Worm (Caenorhabditis elegans): ENCODE measurements around the gene dos-1.
A peak's percentile ranks its signal among the peaks of the same experiment; 100 is the strongest.

The dos-1 gene

DNA sequence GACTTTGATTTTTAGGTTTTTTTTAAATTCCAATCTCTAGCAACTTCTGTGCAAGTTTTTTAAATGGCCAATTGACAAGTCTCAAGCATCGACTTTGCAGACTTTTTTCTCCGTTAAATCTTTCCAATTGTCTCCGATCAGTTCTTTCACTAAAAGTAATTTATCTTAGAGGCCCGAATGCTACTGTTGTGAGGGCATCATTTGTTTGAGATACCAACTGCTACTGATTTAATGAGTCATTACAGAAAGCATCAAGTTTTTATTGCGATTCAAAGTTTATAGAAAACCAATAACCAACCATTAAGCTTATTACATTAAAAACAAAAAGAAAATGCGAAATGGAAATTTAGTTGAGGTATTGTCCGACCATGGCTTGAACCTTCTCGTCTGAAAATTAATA, 23.6 kb upstream of the dos-1 start (continued):
- no peak for TF ChIP-seq nhr-76 (tag; optimal IDR thresholded peaks at IDR 0.05)
- no peak for TF ChIP-seq unc-98 (GFP tag; IDR thresholded peaks at IDR 0.05)
- no peak for TF ChIP-seq unc-86 (tag; optimal IDR thresholded peaks at IDR 0.05)
- peak; percentile 1 for TF ChIP-seq swsn-7 (tag; optimal IDR thresholded peaks at IDR 0.05)
- no peak for TF ChIP-seq nhr-28 (tag; optimal IDR thresholded peaks at IDR 0.05)

DNA sequence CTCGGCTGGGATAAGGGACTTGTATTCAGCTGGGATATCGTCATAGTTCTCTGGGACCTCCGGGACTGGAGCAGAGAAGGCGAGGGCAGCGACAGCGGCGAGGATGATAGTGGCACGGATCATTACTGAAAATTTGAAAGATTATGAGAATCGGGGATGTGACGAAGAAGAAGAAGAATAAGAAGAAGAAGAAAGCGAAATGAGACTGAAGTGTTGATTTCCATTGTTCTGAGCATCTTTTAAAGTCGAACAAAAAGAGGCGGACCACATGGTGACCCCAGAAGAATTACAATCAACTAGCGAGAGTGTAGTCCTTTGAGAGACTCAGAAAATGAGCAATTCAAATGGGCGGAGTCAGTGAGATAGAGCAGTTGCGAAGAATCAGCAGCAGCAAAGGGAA, 22.7 kb upstream of the dos-1 start, which contains the start of gene far-1:
Gene far-1, minus strand, starts transcription at position 125 of the 400 bp plus-strand sequence.
- TF ChIP-seq pax-3 (tag; optimal IDR thresholded peaks at IDR 0.05): no peak
- TF ChIP-seq skn-1 (tag; optimal IDR thresholded peaks at IDR 0.05): no peak
- peak; percentile 12 to 30 for TF ChIP-seq lsy-2 (tag; optimal IDR thresholded peaks at IDR 0.05)
- TF ChIP-seq ama-1 (optimal IDR thresholded peaks at IDR 0.05): peak; percentile 49
- TF ChIP-seq fkh-8 (tag; optimal IDR thresholded peaks at IDR 0.05): no peak
- no peak for TF ChIP-seq ceh-82 (tag; optimal IDR thresholded peaks at IDR 0.05)
- peak; percentile 13 for TF ChIP-seq swsn-7 (tag; optimal IDR thresholded peaks at IDR 0.05)
- no peak for TF ChIP-seq mef-2 (tag; optimal IDR thresholded peaks at IDR 0.05)
- no peak for TF ChIP-seq blmp-1 (tag; optimal IDR thresholded peaks at IDR 0.05)
- TF ChIP-seq nhr-47 (tag; optimal IDR thresholded peaks at IDR 0.05): no peak
- no peak for TF ChIP-seq C04F5.9 (tag; optimal IDR thresholded peaks at IDR 0.05)
- no peak for TF ChIP-seq unc-30 (tag; optimal IDR thresholded peaks at IDR 0.05)
- no peak for TF ChIP-seq sox-4 (tag; optimal IDR thresholded peaks at IDR 0.05)
- no peak for TF ChIP-seq vab-15 (tag; optimal IDR thresholded peaks at IDR 0.05)
- TF ChIP-seq dsc-1 (tag; optimal IDR thresholded peaks at IDR 0.05): peak; percentile 72
- no peak for TF ChIP-seq hlh-17 (GFP tag; optimal IDR thresholded peaks at IDR 0.05; ENCODE audit: borderline replicate concordance)
- TF ChIP-seq lir-3 (tag; optimal IDR thresholded peaks at IDR 0.05; ENCODE audit: poor library complexity): peak; percentile 14
- no peak for TF ChIP-seq tlp-1 (tag; optimal IDR thresholded peaks at IDR 0.05)
- TF ChIP-seq dpl-1 (GFP tag; optimal IDR thresholded peaks at IDR 0.05): no peak
- TF ChIP-seq ceh-8 (GFP tag; optimal IDR thresholded peaks at IDR 0.05): no peak
- TF ChIP-seq grh-1 (GFP tag; IDR thresholded peaks at IDR 0.05): no peak
- TF ChIP-seq zip-4 (GFP tag; optimal IDR thresholded peaks at IDR 0.05): no peak
- no peak for TF ChIP-seq nhr-90 (tag; optimal IDR thresholded peaks at IDR 0.05; ENCODE audit: poor library complexity)
- TF ChIP-seq sptf-1 (tag; optimal IDR thresholded peaks at IDR 0.05): no peak
- TF ChIP-seq nhr-85 (tag): no peak
- no peak for TF ChIP-seq ceh-90 (tag; optimal IDR thresholded peaks at IDR 0.05)
- TF ChIP-seq aha-1 (tag; optimal IDR thresholded peaks at IDR 0.05): no peak
- no peak for TF ChIP-seq mdl-1 (tag; optimal IDR thresholded peaks at IDR 0.05)
- no peak for TF ChIP-seq F16B12.6 (tag; optimal IDR thresholded peaks at IDR 0.05)
- TF ChIP-seq nhr-77 (tag; optimal IDR thresholded peaks at IDR 0.05): no peak
- TF ChIP-seq nhr-76 (tag; optimal IDR thresholded peaks at IDR 0.05): no peak
- no peak for TF ChIP-seq egl-27 (tag; optimal IDR thresholded peaks at IDR 0.05)
- no peak for TF ChIP-seq unc-98 (GFP tag; IDR thresholded peaks at IDR 0.05)
- TF ChIP-seq alr-1 (tag; optimal IDR thresholded peaks at IDR 0.05; ENCODE audit: borderline replicate concordance): no peak
- TF ChIP-seq sup-37 (GFP tag; optimal IDR thresholded peaks at IDR 0.05): no peak
- peak; percentile 38 for TF ChIP-seq nhr-20 (tag; optimal IDR thresholded peaks at IDR 0.05)
- TF ChIP-seq C16A3.4 (tag; optimal IDR thresholded peaks at IDR 0.05): no peak
- no peak for TF ChIP-seq ets-5 (GFP tag; IDR thresholded peaks at IDR 0.05)
- TF ChIP-seq lin-35 (GFP tag; optimal IDR thresholded peaks at IDR 0.05): no peak
- no peak for TF ChIP-seq unc-62 (GFP tag; optimal IDR thresholded peaks at IDR 0.05)
- no peak for TF ChIP-seq mep-1 (tag; optimal IDR thresholded peaks at IDR 0.05)
- TF ChIP-seq rnt-1 (tag; optimal IDR thresholded peaks at IDR 0.05): peak; percentile 49
- TF ChIP-seq zag-1 (tag; optimal IDR thresholded peaks at IDR 0.05): no peak
- no peak for TF ChIP-seq ceh-88 (GFP tag; IDR thresholded peaks at IDR 0.05)
- no peak for TF ChIP-seq elt-2 (tag; optimal IDR thresholded peaks at IDR 0.05)
- TF ChIP-seq ztf-4 (tag; optimal IDR thresholded peaks at IDR 0.05): no peak
- TF ChIP-seq isw-1 (GFP tag; IDR thresholded peaks at IDR 0.05): no peak
- no peak for TF ChIP-seq ztf-11 (tag; optimal IDR thresholded peaks at IDR 0.05)
- peak; percentile 60 for TF ChIP-seq nhr-71 (tag; optimal IDR thresholded peaks at IDR 0.05)
- no peak for TF ChIP-seq snpc-4 (tag; optimal IDR thresholded peaks at IDR 0.05)
